Worm (Caenorhabditis elegans): ENCODE results near the gene kel-8.

kel-8 gene

DNA sequence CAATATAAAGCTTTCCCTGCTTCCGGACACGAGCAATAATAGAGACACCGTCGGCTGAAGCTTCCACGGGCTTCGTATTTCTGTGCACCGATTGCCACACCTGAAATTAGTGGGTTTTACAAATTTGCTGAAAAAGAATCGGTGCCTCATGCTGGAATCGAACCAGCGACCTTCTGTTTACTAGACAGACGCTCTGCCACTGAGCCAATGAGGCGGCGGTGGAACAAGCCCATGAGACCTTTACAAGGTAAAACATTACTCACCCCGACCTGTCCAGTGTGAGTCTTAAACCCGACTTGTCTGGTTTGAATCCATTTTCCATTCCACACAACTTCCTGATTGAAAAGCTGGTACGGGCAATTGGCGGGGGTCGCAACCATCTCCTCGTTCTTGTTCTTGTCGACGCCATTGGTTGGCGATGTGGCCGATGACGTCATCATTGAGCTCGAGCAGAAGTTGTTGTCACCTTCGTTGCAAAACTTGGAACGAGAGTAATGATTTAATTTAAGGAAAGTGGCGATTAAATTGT, 6.7 kb upstream of the kel-8 start, which contains the start of gene ndx-2:
ndx-2 (minus strand) TSS at position 479 of the 529 bp plus-strand sequence.
- peak; percentile 33 for TF ChIP-seq dao-5 (tag; optimal IDR thresholded peaks at IDR 0.05)
- no peak for TF ChIP-seq him-1 (tag; optimal IDR thresholded peaks at IDR 0.05)

- TF ChIP-seq W03F9.2 (tag; optimal IDR thresholded peaks at IDR 0.05) (no peak), dao-5 (tag; optimal IDR thresholded peaks at IDR 0.05) (no peak), him-1 (tag; optimal IDR thresholded peaks at IDR 0.05) (no peak)
Measured at ce11 chrV:2666600-2666999, 4.7 kb upstream of the kel-8 start, which contains the start of gene W02G9.4. W02G9.4 (plus strand) TSS chrV:2666900.

DNA sequence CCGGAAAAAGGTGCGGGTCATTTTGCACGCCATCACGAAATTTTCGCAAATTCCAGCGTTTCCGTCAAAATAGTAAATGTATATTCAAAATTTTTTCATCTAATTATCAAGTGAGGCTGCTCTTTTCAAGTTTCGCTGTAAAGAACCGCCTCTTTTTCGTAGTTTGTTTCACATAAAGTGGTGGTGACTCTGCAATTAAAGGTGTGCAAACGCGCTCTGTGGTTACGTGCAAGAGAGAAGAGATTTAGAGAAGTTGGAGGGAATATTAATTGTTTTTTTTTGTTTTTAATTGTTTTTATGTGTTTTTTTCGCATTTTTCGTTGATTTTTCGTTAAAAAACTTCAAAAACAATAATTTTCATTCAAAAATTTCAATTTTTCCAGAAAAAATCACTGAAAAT, 1.3 kb downstream of the kel-8 start, which contains the start of gene W02G9.3:
W02G9.3 (plus strand) TSS at position 384 of the 400 bp plus-strand sequence.
- TF ChIP-seq W03F9.2 (tag; optimal IDR thresholded peaks at IDR 0.05) (peak; percentile 81), him-1 (tag; optimal IDR thresholded peaks at IDR 0.05) (no peak)

DNA sequence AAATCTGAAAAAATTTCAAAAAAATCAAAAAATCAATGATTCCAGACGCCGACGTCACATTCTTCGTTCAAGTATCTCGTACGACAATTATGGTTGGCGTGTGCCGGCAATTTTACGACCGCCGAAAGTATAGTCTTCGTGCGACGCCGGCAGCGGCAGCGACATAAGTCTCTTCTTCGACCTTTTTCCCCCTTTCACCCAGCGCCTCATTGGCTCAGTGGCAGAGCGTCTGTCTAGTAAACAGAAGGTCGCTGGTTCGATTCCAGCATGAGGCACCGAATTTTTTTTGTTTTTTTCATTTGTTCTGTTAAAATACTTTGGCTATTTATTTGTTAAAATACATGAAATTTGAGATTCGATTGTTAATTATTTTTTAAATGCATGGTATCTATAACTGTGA, 2.6 kb downstream of the kel-8 start:
- no peak for TF ChIP-seq him-1 (tag; optimal IDR thresholded peaks at IDR 0.05)
- TF ChIP-seq dao-5 (tag; optimal IDR thresholded peaks at IDR 0.05), result no peak
- TF ChIP-seq W03F9.2 (tag; optimal IDR thresholded peaks at IDR 0.05), result no peak

ce11 chrV:2675692-2676091, 4.4 kb downstream of the kel-8 start:
- TF ChIP-seq W03F9.2 (tag; optimal IDR thresholded peaks at IDR 0.05) (no peak), him-1 (tag; optimal IDR thresholded peaks at IDR 0.05) (no peak), dao-5 (tag; optimal IDR thresholded peaks at IDR 0.05) (no peak)

ce11 chrV:2677648-2678047, 6.4 kb downstream of the kel-8 start:
- TF ChIP-seq him-1 (tag; optimal IDR thresholded peaks at IDR 0.05) (no peak), dao-5 (tag; optimal IDR thresholded peaks at IDR 0.05) (no peak), W03F9.2 (tag; optimal IDR thresholded peaks at IDR 0.05) (no peak)

DNA sequence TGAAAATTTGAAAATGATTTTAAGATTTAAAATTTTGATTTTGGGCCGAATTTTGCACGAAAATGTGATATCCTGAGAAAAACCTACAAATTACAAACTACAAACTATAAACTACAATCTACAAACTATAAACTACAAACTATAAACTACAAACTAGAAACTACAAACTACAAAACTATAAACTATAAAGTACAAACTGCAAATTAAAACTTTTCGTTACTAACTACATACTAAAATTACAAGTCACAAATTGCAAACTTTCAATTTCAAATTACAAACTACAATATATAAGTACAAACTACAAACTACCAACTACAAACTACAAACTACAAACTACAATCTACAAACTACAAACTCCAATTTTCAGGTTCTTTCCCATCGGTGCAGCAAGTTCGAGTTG, 12.2 kb downstream of the kel-8 start:
- TF ChIP-seq him-1 (tag; optimal IDR thresholded peaks at IDR 0.05) (no peak), dao-5 (tag; optimal IDR thresholded peaks at IDR 0.05) (no peak), W03F9.2 (tag; optimal IDR thresholded peaks at IDR 0.05) (no peak)

DNA sequence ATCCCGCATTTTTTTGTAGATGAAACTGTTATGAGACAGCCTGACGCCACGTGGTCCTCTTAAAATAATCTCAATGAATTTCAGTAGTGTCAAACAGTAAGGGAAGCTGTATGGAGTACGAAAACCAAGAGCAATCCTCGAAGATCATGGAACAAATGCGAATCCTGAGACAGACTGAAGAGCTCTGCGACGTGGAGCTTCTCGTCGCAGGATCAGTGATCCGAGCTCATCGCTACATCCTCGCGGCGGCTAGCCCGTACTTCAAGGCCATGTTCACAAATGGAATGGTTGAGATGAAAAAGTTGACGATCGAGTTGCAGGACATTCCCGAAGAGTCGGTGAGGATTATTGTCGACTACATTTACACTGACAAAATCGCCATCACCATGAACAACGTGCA, 13.0 kb downstream of the kel-8 start:
- no peak for TF ChIP-seq dao-5 (tag; optimal IDR thresholded peaks at IDR 0.05)
- TF ChIP-seq W03F9.2 (tag; optimal IDR thresholded peaks at IDR 0.05), result no peak
- no peak for TF ChIP-seq him-1 (tag; optimal IDR thresholded peaks at IDR 0.05)

DNA sequence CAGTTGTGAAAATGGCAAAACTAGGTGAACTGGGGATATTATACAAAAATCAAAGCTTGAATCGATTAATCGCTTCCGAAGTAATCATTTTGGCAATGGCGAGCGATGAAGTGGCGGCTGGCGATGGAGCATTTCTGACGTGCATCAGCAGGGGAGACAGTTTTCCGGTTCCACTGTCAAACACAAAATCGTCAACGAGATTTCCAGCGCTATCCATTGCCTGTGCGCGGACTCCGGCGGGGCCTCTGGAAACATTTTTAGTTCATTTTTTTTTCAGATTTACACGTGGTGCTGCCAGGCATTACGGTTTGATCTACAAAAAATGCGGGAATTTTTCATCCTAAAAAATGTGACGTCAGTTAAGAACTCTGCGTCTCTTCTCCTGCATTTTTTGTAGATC, 17.3 kb downstream of the kel-8 start:
- TF ChIP-seq dao-5 (tag; optimal IDR thresholded peaks at IDR 0.05) (no peak), W03F9.2 (tag; optimal IDR thresholded peaks at IDR 0.05) (no peak), him-1 (tag; optimal IDR thresholded peaks at IDR 0.05) (no peak)

ce11 chrV:2690478-2690877, 19.2 kb downstream of the kel-8 start:
- TF ChIP-seq dao-5 (tag; optimal IDR thresholded peaks at IDR 0.05), result no peak

DNA sequence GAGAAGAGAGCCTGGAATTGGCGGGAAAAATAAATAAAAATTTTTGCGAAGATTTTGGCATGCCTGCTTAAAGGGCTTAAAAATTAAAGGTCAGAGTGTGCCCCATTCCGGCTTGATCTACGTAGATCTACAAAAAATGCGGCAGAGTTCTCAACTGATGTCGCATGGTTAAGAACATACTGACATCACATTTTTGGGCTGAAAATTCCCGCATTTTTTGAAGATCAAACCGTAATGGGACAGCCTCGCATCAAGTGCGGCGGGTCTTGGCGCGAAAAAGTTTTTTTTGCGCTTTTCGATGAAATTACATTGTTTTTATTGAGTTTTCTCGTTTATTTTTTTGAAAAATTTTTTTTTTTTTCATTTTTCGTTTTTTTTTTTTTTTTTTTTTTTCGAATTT, 19.7 kb downstream of the kel-8 start:
- TF ChIP-seq W03F9.2 (tag; optimal IDR thresholded peaks at IDR 0.05), result no peak
- TF ChIP-seq him-1 (tag; optimal IDR thresholded peaks at IDR 0.05), result no peak
- no peak for TF ChIP-seq dao-5 (tag; optimal IDR thresholded peaks at IDR 0.05)

- TF ChIP-seq dao-5 (tag; optimal IDR thresholded peaks at IDR 0.05), result no peak
- no peak for TF ChIP-seq him-1 (tag; optimal IDR thresholded peaks at IDR 0.05)
- TF ChIP-seq W03F9.2 (tag; optimal IDR thresholded peaks at IDR 0.05), result peak; percentile 43
Measured at ce11 chrV:2694389-2694788, 23.1 kb downstream of the kel-8 start, which contains the start of gene Y45G12B.2. Y45G12B.2 (plus strand) TSS chrV:2694771.

DNA sequence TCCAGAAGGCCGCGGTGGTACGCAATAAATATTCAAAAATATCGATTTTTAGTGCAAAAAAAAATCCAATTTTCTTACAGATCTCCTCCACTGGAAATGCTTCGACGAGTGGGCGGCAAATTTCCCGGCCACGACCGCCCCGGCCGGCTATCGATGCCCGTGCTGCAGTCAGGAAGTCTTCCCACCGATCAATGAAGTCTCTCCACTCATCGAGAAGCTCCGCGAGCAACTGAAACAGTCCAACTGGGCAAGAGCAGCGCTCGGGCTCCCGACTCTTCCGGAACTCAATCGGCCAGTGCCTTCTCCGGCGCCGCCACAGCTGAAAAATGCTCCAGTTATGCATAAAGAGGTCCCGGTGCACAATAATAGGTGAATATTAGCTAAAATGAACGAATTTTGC, 24.7 kb downstream of the kel-8 start, which contains the start of gene Y45G12B.3:
Y45G12B.3 (minus strand) TSS at position 320 of the 400 bp plus-strand sequence.
- no peak for TF ChIP-seq W03F9.2 (tag; optimal IDR thresholded peaks at IDR 0.05)
- TF ChIP-seq dao-5 (tag; optimal IDR thresholded peaks at IDR 0.05), result no peak
- TF ChIP-seq him-1 (tag; optimal IDR thresholded peaks at IDR 0.05), result no peak

ce11 chrV:2697693-2698092, 26.4 kb downstream of the kel-8 start:
- TF ChIP-seq him-1 (tag; optimal IDR thresholded peaks at IDR 0.05) (no peak), W03F9.2 (tag; optimal IDR thresholded peaks at IDR 0.05) (no peak), dao-5 (tag; optimal IDR thresholded peaks at IDR 0.05) (no peak)

DNA sequence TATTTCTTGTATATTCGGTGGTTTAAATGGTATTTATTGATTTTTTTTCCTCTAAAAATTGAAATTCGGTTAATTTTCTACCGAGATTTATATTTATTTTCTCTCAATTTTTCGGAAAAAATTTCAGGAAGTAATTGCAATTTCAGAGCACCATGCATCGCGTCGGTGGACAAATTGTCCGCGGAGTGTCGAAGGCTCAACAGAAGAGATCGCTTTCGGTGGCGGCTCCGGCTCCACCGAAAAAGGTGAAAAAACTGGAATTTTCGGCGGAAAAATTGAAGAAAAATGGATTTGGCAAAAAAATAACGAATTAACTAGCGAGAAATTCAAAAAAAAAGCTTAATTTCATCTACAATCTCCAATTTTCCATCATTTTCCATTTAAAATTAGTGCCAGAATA, 27.6 kb downstream of the kel-8 start, which contains the start of gene nuo-5:
nuo-5 (plus strand) TSS at position 147 of the 400 bp plus-strand sequence.
- TF ChIP-seq dao-5 (tag; optimal IDR thresholded peaks at IDR 0.05) (no peak), him-1 (tag; optimal IDR thresholded peaks at IDR 0.05) (no peak), W03F9.2 (tag; optimal IDR thresholded peaks at IDR 0.05) (no peak)
